Worm (Caenorhabditis elegans): ENCODE results near the gene tba-9.

Gene tba-9

ce11 chrX:3243614-3244013 is 9.0 kb upstream of the tba-9 start, which contains the start of gene irg-7 (continued):
- TF ChIP-seq spr-1 (tag; optimal IDR thresholded peaks at IDR 0.05) (no peak), daf-19 (GFP tag; conservative IDR thresholded peaks at IDR 0.05) (no peak), nhr-77 (tag; optimal IDR thresholded peaks at IDR 0.05) (no peak), ztf-7 (tag; optimal IDR thresholded peaks at IDR 0.05) (no peak), lin-39 (tag; optimal IDR thresholded peaks at IDR 0.05) (no peak), unc-130 (GFP tag; optimal IDR thresholded peaks at IDR 0.05) (no peak), arid-1 (GFP tag; conservative IDR thresholded peaks at IDR 0.05) (no peak), tra-1 (GFP tag; IDR thresholded peaks at IDR 0.05) (no peak), lsy-2 (tag; optimal IDR thresholded peaks at IDR 0.05) (no peak), nhr-111 (GFP tag; optimal IDR thresholded peaks at IDR 0.05) (no peak), Y105C5A.15 (GFP tag; IDR thresholded peaks at IDR 0.05) (no peak), hlh-11 (tag; optimal IDR thresholded peaks at IDR 0.05) (peak; percentile 11), ctbp-1 (GFP tag; IDR thresholded peaks at IDR 0.05) (no peak), set-16 (GFP tag; IDR thresholded peaks at IDR 0.05) (no peak), attf-4 (tag; optimal IDR thresholded peaks at IDR 0.05) (no peak), Y5F2A.4 (GFP tag; optimal IDR thresholded peaks at IDR 0.05) (no peak), nhr-25 (tag; optimal IDR thresholded peaks at IDR 0.05; ENCODE audit: borderline replicate concordance, insufficient read depth) (no peak), snpc-4 (tag; optimal IDR thresholded peaks at IDR 0.05) (no peak), pqm-1 (tag; optimal IDR thresholded peaks at IDR 0.05) (peak; percentile 38), saeg-2 (GFP tag; IDR thresholded peaks at IDR 0.05) (no peak), ceh-32 (tag; optimal IDR thresholded peaks at IDR 0.05; ENCODE audit: poor library complexity) (no peak), D1046.2 (GFP tag; IDR thresholded peaks at IDR 0.05) (no peak), lin-38 (GFP tag; IDR thresholded peaks at IDR 0.05) (no peak)

ce11 chrX:3244402-3244801 is 8.2 kb upstream of the tba-9 start:
- no peak for TF ChIP-seq nhr-10 (tag; optimal IDR thresholded peaks at IDR 0.05)
- TF ChIP-seq daf-8 (GFP tag; IDR thresholded peaks at IDR 0.05): no peak
- no peak for TF ChIP-seq lin-38 (GFP tag; IDR thresholded peaks at IDR 0.05)
- TF ChIP-seq rbr-2 (tag; optimal IDR thresholded peaks at IDR 0.05): no peak
- TF ChIP-seq ctbp-1 (GFP tag; IDR thresholded peaks at IDR 0.05): no peak
- peak; percentile 27 for TF ChIP-seq hlh-11 (tag; optimal IDR thresholded peaks at IDR 0.05)
- TF ChIP-seq snpc-1.2 (GFP tag; IDR thresholded peaks at IDR 0.05): no peak
- TF ChIP-seq skn-1 (tag; optimal IDR thresholded peaks at IDR 0.05): no peak
- peak; percentile 97 for TF ChIP-seq php-3 (GFP tag; IDR thresholded peaks at IDR 0.05)
- no peak for TF ChIP-seq zfp-2 (tag; optimal IDR thresholded peaks at IDR 0.05)
- no peak for TF ChIP-seq zfp-3 (GFP tag; conservative IDR thresholded peaks at IDR 0.05)
- TF ChIP-seq daf-12 (tag; optimal IDR thresholded peaks at IDR 0.05): no peak
- TF ChIP-seq Y105C5A.15 (GFP tag; IDR thresholded peaks at IDR 0.05): no peak
- TF ChIP-seq madf-9 (GFP tag; conservative IDR thresholded peaks at IDR 0.05): no peak
- TF ChIP-seq unc-62 (GFP tag; optimal IDR thresholded peaks at IDR 0.05 in 1 of 2): peak in 1 of 2 experiments; percentile 94
- no peak for TF ChIP-seq unc-62 (tag; optimal IDR thresholded peaks at IDR 0.05)
- TF ChIP-seq nhr-111 (GFP tag; optimal IDR thresholded peaks at IDR 0.05): no peak
- peak; percentile 16 for TF ChIP-seq dve-1 (tag; optimal IDR thresholded peaks at IDR 0.05; ENCODE audit: insufficient read depth)
- peak; percentile 44 for TF ChIP-seq nhr-28 (tag; optimal IDR thresholded peaks at IDR 0.05)
- no peak for TF ChIP-seq lin-1 (GFP tag; IDR thresholded peaks at IDR 0.05)
- no peak for TF ChIP-seq jun-1 (tag; optimal IDR thresholded peaks at IDR 0.05)
- no peak for TF ChIP-seq zip-11 (GFP tag; IDR thresholded peaks at IDR 0.05)
- TF ChIP-seq dmd-9 (GFP tag; IDR thresholded peaks at IDR 0.05): no peak
- no peak for TF ChIP-seq nhr-102 (tag; optimal IDR thresholded peaks at IDR 0.05)
- no peak for TF ChIP-seq daf-19 (GFP tag; conservative IDR thresholded peaks at IDR 0.05)
- no peak for TF ChIP-seq hlh-30 (tag; optimal IDR thresholded peaks at IDR 0.05; ENCODE audit: insufficient read depth)
- peak; percentile 40; the same call in 1 of the 2 replicates for TF ChIP-seq dmd-6 (GFP tag; IDR thresholded peaks at IDR 0.05)

Measured in whole organism, L4 larva.